Worm (Caenorhabditis elegans) whole organism, late embryonic: Measurements from ENCODE around the gene F38E11.9.

Experiments
- ceh-2 ChIP-seq: sonication (generic microtip); optimal IDR thresholded peaks from 2 replicates; lab custom pipeline; 2016; ENCODE audit warnings: missing genotype, missing genetic modification characterization, missing compliant biosample characterization
- ceh-9 ChIP-seq: sonication (generic microtip); optimal IDR thresholded peaks from 2 replicates; lab custom pipeline; 2016; ENCODE audit warnings: mild to moderate bottlenecking, missing genetic modification characterization, inconsistent platforms, missing compliant biosample characterization
- dve-1 ChIP-seq: sonication (generic microtip); optimal IDR thresholded peaks from 2 replicates; lab custom pipeline; 2017; ENCODE audit warnings: antibody characterized with exemption, mild to moderate bottlenecking, missing genetic modification characterization, missing compliant biosample characterization
- elt-2 ChIP-seq: sonication (generic microtip); optimal IDR thresholded peaks from 2 replicates; lab custom pipeline; 2016; ENCODE audit warnings: missing genetic modification reagents, missing genetic modification characterization, missing compliant biosample characterization
- fkh-6 ChIP-seq: sonication (generic microtip); optimal IDR thresholded peaks from 2 replicates; lab custom pipeline; 2016; ENCODE audit warnings: missing genetic modification characterization, missing compliant biosample characterization
- pag-3 ChIP-seq: sonication (generic microtip); optimal IDR thresholded peaks from 2 replicates; lab custom pipeline; 2016; ENCODE audit warnings: missing compliant biosample characterization, missing genetic modification characterization, borderline replicate concordance
- pax-1 ChIP-seq: fragments of 150-350 bp; optimal IDR thresholded peaks from 2 replicates; lab custom pipeline; 2014; ENCODE audit warnings: missing biosample characterization, missing genetic modification characterization
- pha-4 ChIP-seq: fragments of 150-350 bp; optimal IDR thresholded peaks from 2 replicates; lab custom pipeline; 2018; ENCODE audit warnings: missing biosample characterization, missing genetic modification reagents, missing genetic modification characterization
- rnt-1 ChIP-seq: sonication (generic microtip); optimal IDR thresholded peaks from 2 replicates; lab custom pipeline; 2016; ENCODE audit warnings: missing genetic modification characterization, missing compliant biosample characterization

ce11 chrIV:9445407-9445806 lies 1.6 kb upstream of the F38E11.9 start, which contains the start of gene hsp-12.3:
- TF ChIP-seq pax-1 (no peak), ceh-9 (tag; lab: Kevin White, UChicago) (no peak), ceh-2 (tag; lab: Kevin White, UChicago) (no peak), rnt-1 (tag; lab: Kevin White, UChicago) (no peak), pag-3 (no peak), pha-4 (tag; lab: Kevin White, UChicago) (no peak), fkh-6 (tag; lab: Kevin White, UChicago) (no peak), elt-2 (tag; lab: Kevin White, UChicago) (no peak), dve-1 (tag; lab: Kevin White, UChicago) (no peak)
